Worm (Caenorhabditis elegans) whole organism, L1 larva: Measurements from ENCODE around the gene B0457.2.

Source experiments
- C34B4.2 ChIP-seq: sonication (generic microtip); optimal IDR thresholded peaks from 2 replicates; lab custom pipeline; 2017; ENCODE audit warnings: mild to moderate bottlenecking, missing genetic modification characterization, missing compliant biosample characterization
- ama-1 ChIP-seq: fragments of 150-350 bp; optimal IDR thresholded peaks from 2 replicates; lab custom pipeline; 2014
- blmp-1 ChIP-seq: fragments of 150-350 bp; optimal IDR thresholded peaks from 2 replicates; lab custom pipeline; 2014; ENCODE audit warnings: missing biosample characterization, missing genetic modification characterization
- ceh-8 ChIP-seq: fragments of 200-800 bp; sonication (Bioruptor generic); optimal IDR thresholded peaks from 2 replicates; lab custom pipeline; 2018; ENCODE audit warnings: mild to moderate bottlenecking, missing genetic modification characterization, moderate library complexity, missing compliant biosample characterization
- ceh-82 ChIP-seq, 3 experiments: fragments of 150-350 bp in 1 of 3; sonication (generic microtip) in 2 of 3; optimal IDR thresholded peaks; 2 replicates each; lab custom pipeline; 2014 to 2017; ENCODE audit warnings: missing biosample characterization in 3 of 3, missing genetic modification characterization in 3 of 3
- ceh-88 ChIP-seq: fragments of 200-800 bp; sonication (Bioruptor generic); IDR thresholded peaks from 2 replicates; pipeline ENCODE4 v1.3.6; 2022; ENCODE audit warnings: missing genetic modification characterization, missing compliant biosample characterization
- ces-1 ChIP-seq: fragments of 150-350 bp; optimal IDR thresholded peaks from 2 replicates; lab custom pipeline; 2014; ENCODE audit warnings: missing biosample characterization, missing genetic modification reagents, missing genetic modification characterization
- dpl-1 ChIP-seq, 3 experiments: fragments of 150-350 bp in 2 of 3; sonication (generic microtip) in 1 of 3; optimal IDR thresholded peaks; 2 replicates each; lab custom pipeline; 2014 to 2017; ENCODE audit warnings: missing biosample characterization in 3 of 3, missing genetic modification characterization in 3 of 3, missing genetic modification reagents in 3 of 3
- dsc-1 ChIP-seq: sonication (generic microtip); optimal IDR thresholded peaks from 2 replicates; lab custom pipeline; 2016; ENCODE audit warnings: mild to moderate bottlenecking, missing genetic modification characterization, missing compliant biosample characterization
- efl-1 ChIP-seq, 4 experiments: fragments of 150-350 bp; optimal IDR thresholded peaks in 3 of 4; peaks in 1 of 4; 1 replicate in 1 of 4; 2 replicates in 3 of 4; lab custom pipeline; 2014; ENCODE audit warnings: missing biosample characterization in 2 of 4, missing genetic modification characterization in 2 of 4, missing genetic modification reagents in 2 of 4
- efl-3 ChIP-seq: fragments of 200-800 bp; sonication (Bioruptor generic); optimal IDR thresholded peaks from 2 replicates; lab custom pipeline; 2018; ENCODE audit warnings: mild to moderate bottlenecking, missing genetic modification characterization, missing compliant biosample characterization
- egl-27 ChIP-seq, 2 experiments: fragments of 150-350 bp in 1 of 2; sonication (generic microtip); optimal IDR thresholded peaks; 3 replicates each; lab custom pipeline; 2017 to 2018; ENCODE audit warnings: missing biosample characterization in 2 of 2, missing genetic modification characterization in 2 of 2, missing genetic modification reagents in 2 of 2
- elt-3 ChIP-seq, 6 experiments: fragments of 150-350 bp in 1 of 6; sonication (generic microtip); optimal IDR thresholded peaks; 2 replicates each; lab custom pipeline; 2017 to 2018; ENCODE audit warnings: missing biosample characterization in 6 of 6, missing genetic modification characterization in 6 of 6, inconsistent platforms in 1 of 6
- fkh-4 ChIP-seq: sonication (generic microtip); optimal IDR thresholded peaks from 2 replicates; lab custom pipeline; 2016; ENCODE audit warnings: missing compliant biosample characterization, missing genetic modification characterization, borderline replicate concordance
- fkh-8 ChIP-seq: sonication (generic microtip); optimal IDR thresholded peaks from 2 replicates; lab custom pipeline; 2016; ENCODE audit warnings: mild to moderate bottlenecking, missing genetic modification characterization, missing compliant biosample characterization
- fos-1 ChIP-seq: fragments of 150-350 bp; optimal IDR thresholded peaks from 2 replicates; lab custom pipeline; 2014; ENCODE audit warnings: missing biosample characterization, missing genetic modification characterization
- isw-1 ChIP-seq: fragments of 200-800 bp; sonication (Bioruptor generic); IDR thresholded peaks from 2 replicates; pipeline ENCODE4 v1.3.6; 2022; ENCODE audit warnings: missing genetic modification characterization, missing compliant biosample characterization
- jun-1 ChIP-seq: fragments of 150-350 bp; optimal IDR thresholded peaks from 2 replicates; lab custom pipeline; 2014; ENCODE audit warnings: missing biosample characterization, missing genetic modification reagents, missing genetic modification characterization
- lin-13 ChIP-seq: fragments of 150-350 bp; optimal IDR thresholded peaks from 2 replicates; lab custom pipeline; 2014; ENCODE audit warnings: missing biosample characterization, missing genetic modification reagents, missing genetic modification characterization
- lin-14 ChIP-seq: fragments of 200-800 bp; sonication (Bioruptor generic); optimal IDR thresholded peaks from 2 replicates; lab custom pipeline; 2018; ENCODE audit warnings: mild to moderate bottlenecking, missing genetic modification characterization, moderate library complexity, missing compliant biosample characterization
- lin-35 ChIP-seq, 2 experiments: fragments of 150-350 bp; optimal IDR thresholded peaks; 2 replicates each; lab custom pipeline; 2014; ENCODE audit warnings: missing biosample characterization in 2 of 2, missing genetic modification characterization in 2 of 2, missing genetic modification reagents in 2 of 2
- lin-39 ChIP-seq: fragments of 150-350 bp; optimal IDR thresholded peaks from 2 replicates; lab custom pipeline; 2014; ENCODE audit warnings: missing biosample characterization, missing genetic modification reagents, missing genetic modification characterization
- lsy-2 ChIP-seq, 2 experiments: fragments of 150-350 bp; optimal IDR thresholded peaks; 2 replicates each; lab custom pipeline; 2014; ENCODE audit warnings: missing biosample characterization in 2 of 2, missing genetic modification characterization in 2 of 2
- mab-9 ChIP-seq: fragments of 200-800 bp; sonication (Bioruptor generic); IDR thresholded peaks from 2 replicates; pipeline ENCODE4 v1.3.6; 2022; ENCODE audit warnings: missing genetic modification reagents, missing genetic modification characterization, missing compliant biosample characterization
- mef-2 ChIP-seq: fragments of 150-350 bp; optimal IDR thresholded peaks from 2 replicates; lab custom pipeline; 2014; ENCODE audit warnings: missing biosample characterization, missing genetic modification characterization
- nhr-11 ChIP-seq: fragments of 150-350 bp; optimal IDR thresholded peaks from 2 replicates; lab custom pipeline; 2014; ENCODE audit warnings: missing biosample characterization, missing genetic modification characterization
- nhr-28 ChIP-seq: fragments of 150-350 bp; optimal IDR thresholded peaks from 2 replicates; lab custom pipeline; 2014; ENCODE audit warnings: missing biosample characterization, missing genetic modification characterization
- nhr-77 ChIP-seq: fragments of 150-350 bp; optimal IDR thresholded peaks from 2 replicates; lab custom pipeline; 2014; ENCODE audit warnings: missing biosample characterization, missing genetic modification characterization
- nhr-85 ChIP-seq: sonication (generic microtip); peaks from one replicate; lab custom pipeline; 2016; ENCODE audit warnings: missing genetic modification characterization, inconsistent platforms, missing compliant biosample characterization
- skn-1 ChIP-seq: fragments of 150-350 bp; optimal IDR thresholded peaks from 2 replicates; lab custom pipeline; 2014; ENCODE audit warnings: missing biosample characterization, missing genetic modification characterization
- sox-4 ChIP-seq: sonication (generic microtip); optimal IDR thresholded peaks from 2 replicates; lab custom pipeline; 2016; ENCODE audit warnings: missing genetic modification characterization, missing compliant biosample characterization
- unc-30 ChIP-seq: sonication (generic microtip); optimal IDR thresholded peaks from 2 replicates; lab custom pipeline; 2017; ENCODE audit warnings: missing biosample characterization, missing genetic modification characterization
- unc-62 ChIP-seq: fragments of 150-350 bp; optimal IDR thresholded peaks from 2 replicates; lab custom pipeline; 2014; ENCODE audit warnings: missing biosample characterization, missing genetic modification reagents, missing genetic modification characterization
- unc-86 ChIP-seq: sonication (generic microtip); optimal IDR thresholded peaks from 2 replicates; lab custom pipeline; 2016; ENCODE audit warnings: missing genetic modification characterization, missing compliant biosample characterization
- zag-1 ChIP-seq: fragments of 150-350 bp; optimal IDR thresholded peaks from 2 replicates; lab custom pipeline; 2014; ENCODE audit warnings: missing biosample characterization, missing genetic modification characterization

Gene B0457.2

ce11 chrII:8895398-8895797 lies 31.0 kb downstream of the B0457.2 start:
- no peak for TF ChIP-seq nhr-11 (tag; lab: Kevin White, UChicago)
- no peak for TF ChIP-seq skn-1 (tag; lab: Kevin White, UChicago)
- no peak for TF ChIP-seq lsy-2 (tag; optimal IDR thresholded peaks at IDR 0.05; lab: Kevin White, UChicago)
- no peak for TF ChIP-seq zag-1 (tag; lab: Kevin White, UChicago)
- no peak for TF ChIP-seq ceh-82 (tag; optimal IDR thresholded peaks at IDR 0.05; lab: Kevin White, UChicago)
- TF ChIP-seq fkh-4 (tag; lab: Kevin White, UChicago) = no peak

- TF ChIP-seq unc-86 (tag; lab: Kevin White, UChicago) = no peak
- TF ChIP-seq C34B4.2 (tag; lab: Kevin White, UChicago) = no peak
- no peak for TF ChIP-seq zag-1 (tag; lab: Kevin White, UChicago)
- no peak for TF ChIP-seq lsy-2 (tag; optimal IDR thresholded peaks at IDR 0.05; lab: Kevin White, UChicago)
- TF ChIP-seq unc-62 (GFP tag; lab: Kevin White, UChicago) = no peak
- TF ChIP-seq lin-14 (GFP tag; lab: Kevin White, UChicago) = peak; percentile 61
- TF ChIP-seq dsc-1 (tag; lab: Kevin White, UChicago) = no peak
- TF ChIP-seq mab-9 = no peak
- TF ChIP-seq efl-3 = no peak
- no peak for TF ChIP-seq lin-39 (tag; lab: Kevin White, UChicago)
- no peak for TF ChIP-seq lin-35 (GFP tag; optimal IDR thresholded peaks at IDR 0.05; lab: Kevin White, UChicago)
- TF ChIP-seq nhr-77 = peak; percentile 33
- TF ChIP-seq egl-27 (tag; optimal IDR thresholded peaks at IDR 0.05; lab: Kevin White, UChicago) = no peak
- TF ChIP-seq fos-1 (tag; lab: Kevin White, UChicago) = no peak
- no peak for TF ChIP-seq ceh-88 (GFP tag; lab: Robert Waterston, UW)
- no peak for TF ChIP-seq jun-1 (tag; lab: Kevin White, UChicago)
- TF ChIP-seq nhr-28 (tag; lab: Kevin White, UChicago) = no peak
- TF ChIP-seq nhr-85 = no peak
- no peak for TF ChIP-seq ama-1 (lab: Kevin White, UChicago)
- peak; percentile 44 for TF ChIP-seq fkh-8 (tag; lab: Kevin White, UChicago)
- no peak for TF ChIP-seq efl-1 (optimal IDR thresholded peaks at IDR 0.05; lab: Kevin White, UChicago)
- no peak for TF ChIP-seq efl-1 (GFP tag; optimal IDR thresholded peaks at IDR 0.05 in 1 of 2; lab: Kevin White, UChicago)
Measured at ce11 chrII:8891606-8892005, 34.7 kb downstream of the B0457.2 start.

- TF ChIP-seq lsy-2 (tag; optimal IDR thresholded peaks at IDR 0.05; lab: Kevin White, UChicago) = peak in 1 of 2 experiments; percentile 76
- peak in 2 of 3 experiments; percentile 32 to 45 for TF ChIP-seq dpl-1 (GFP tag; optimal IDR thresholded peaks at IDR 0.05; lab: Kevin White, UChicago)
- peak in 1 of 2 experiments; percentile 41 for TF ChIP-seq lin-35 (GFP tag; optimal IDR thresholded peaks at IDR 0.05; lab: Kevin White, UChicago)
- TF ChIP-seq efl-1 (optimal IDR thresholded peaks at IDR 0.05; lab: Kevin White, UChicago) = peak in 1 of 2 experiments; percentile 17
- TF ChIP-seq efl-1 (GFP tag; optimal IDR thresholded peaks at IDR 0.05 in 1 of 2; lab: Kevin White, UChicago) = peak; percentile 51 to 72
- no peak for TF ChIP-seq isw-1 (GFP tag; lab: Robert Waterston, UW)
Measured at ce11 chrII:8891042-8891441, 35.3 kb downstream of the B0457.2 start.

ce11 chrII:8890530-8890929 lies 35.8 kb downstream of the B0457.2 start:
- TF ChIP-seq sox-4 (tag; lab: Kevin White, UChicago) (no peak), efl-1 (optimal IDR thresholded peaks at IDR 0.05; lab: Kevin White, UChicago) (no peak), efl-1 (GFP tag; optimal IDR thresholded peaks at IDR 0.05 in 1 of 2; lab: Kevin White, UChicago) (no peak), mef-2 (no peak), elt-3 (tag; optimal IDR thresholded peaks at IDR 0.05; lab: Kevin White, UChicago) (peak in 1 of 6 experiments; percentile 30), ceh-8 (GFP tag; lab: Kevin White, UChicago) (no peak), unc-30 (tag; lab: Kevin White, UChicago) (no peak), blmp-1 (tag; lab: Kevin White, UChicago) (peak; percentile 47), nhr-11 (tag; lab: Kevin White, UChicago) (no peak), ces-1 (GFP tag; lab: Kevin White, UChicago) (no peak), lin-13 (GFP tag; lab: Kevin White, UChicago) (no peak), lin-14 (GFP tag; lab: Kevin White, UChicago) (no peak)
- TF ChIP-seq, all 84 proteins: peak for 2
